Fruit fly (Drosophila melanogaster) whole organism, prepupa: ENCODE measurements around the gene plh.

ENCODE experiments used
- Blimp-1 ChIP-seq: fragments of 200-800 bp; sonication (Bioruptor generic); optimal IDR thresholded peaks from 3 replicates; lab custom pipeline; 2017; ENCODE audit warnings: missing biosample characterization, missing genetic modification characterization, mild to moderate bottlenecking, moderate library complexity, missing genetic modification reagents
- CG10669 ChIP-seq: fragments of 200-800 bp; sonication (Bioruptor generic); optimal IDR thresholded peaks from 3 replicates; lab custom pipeline; 2018; ENCODE audit warnings: missing biosample characterization, mild to moderate bottlenecking, missing genetic modification characterization, moderate library complexity
- CG11762 ChIP-seq: fragments of 200-800 bp; sonication (Bioruptor generic); optimal IDR thresholded peaks from 3 replicates; lab custom pipeline; 2016; ENCODE audit warnings: missing biosample characterization, missing genetic modification characterization; ENCODE audit not compliant: insufficient read depth
- CG11902 ChIP-seq: fragments of 200-800 bp; sonication (Bioruptor generic); optimal IDR thresholded peaks from 3 replicates; lab custom pipeline; 2016; ENCODE audit warnings: missing biosample characterization, missing genetic modification characterization
- CG1621 ChIP-seq: fragments of 200-800 bp; sonication (Bioruptor generic); optimal IDR thresholded peaks from 3 replicates; lab custom pipeline; 2018; ENCODE audit warnings: missing biosample characterization, mild to moderate bottlenecking, missing genetic modification characterization
- CG3032 ChIP-seq: fragments of 200-800 bp; optimal IDR thresholded peaks from 2 replicates; lab custom pipeline; 2019; ENCODE audit warnings: missing biosample characterization, mild to moderate bottlenecking, missing genetic modification characterization, moderate library complexity
- CG31627 ChIP-seq: fragments of 200-800 bp; sonication (Bioruptor generic); optimal IDR thresholded peaks from 3 replicates; lab custom pipeline; 2016; ENCODE audit warnings: missing biosample characterization, missing genetic modification characterization
- CG32006 ChIP-seq: fragments of 200-800 bp; sonication (Bioruptor generic); optimal IDR thresholded peaks from 3 replicates; lab custom pipeline; 2017; ENCODE audit warnings: missing biosample characterization, mild to moderate bottlenecking, missing genetic modification characterization
- CG3919 ChIP-seq: fragments of 200-800 bp; sonication (Bioruptor generic); optimal IDR thresholded peaks from 3 replicates; lab custom pipeline; 2016; ENCODE audit warnings: missing biosample characterization, missing genetic modification characterization
- CG4318 ChIP-seq: fragments of 200-800 bp; sonication (Bioruptor generic); optimal IDR thresholded peaks from 3 replicates; lab custom pipeline; 2017; ENCODE audit warnings: missing biosample characterization, mild to moderate bottlenecking, missing genetic modification characterization
- CG6163 ChIP-seq: fragments of 200-800 bp; sonication (Bioruptor generic); IDR thresholded peaks from 3 replicates; pipeline ENCODE4 v1.3.6; 2022; ENCODE audit warnings: missing biosample characterization, missing genetic modification characterization
- CG6808 ChIP-seq: fragments of 200-800 bp; sonication (Bioruptor generic); optimal IDR thresholded peaks from 3 replicates; lab custom pipeline; 2017; ENCODE audit warnings: missing biosample characterization, missing genetic modification characterization, mild to moderate bottlenecking, moderate library complexity, missing genetic modification reagents
- CG6854 ChIP-seq: fragments of 200-800 bp; sonication (Bioruptor generic); optimal IDR thresholded peaks from 2 replicates; lab custom pipeline; 2017; ENCODE audit warnings: missing biosample characterization, mild to moderate bottlenecking, missing genetic modification characterization
- CG7368 ChIP-seq: fragments of 200-800 bp; sonication (Bioruptor generic); optimal IDR thresholded peaks from 3 replicates; lab custom pipeline; 2016; ENCODE audit warnings: missing biosample characterization, missing genetic modification characterization
- CG8119 ChIP-seq: fragments of 200-800 bp; sonication (Bioruptor generic); IDR thresholded peaks from 3 replicates; pipeline ENCODE4 v1.3.6; 2022; ENCODE audit warnings: missing biosample characterization, missing genetic modification characterization
- CG8632 ChIP-seq: fragments of 200-800 bp; sonication (Bioruptor generic); optimal IDR thresholded peaks from 3 replicates; lab custom pipeline; 2016; ENCODE audit warnings: missing biosample characterization, missing genetic modification characterization
- CG9139 ChIP-seq: fragments of 200-800 bp; sonication (Bioruptor generic); optimal IDR thresholded peaks from 3 replicates; lab custom pipeline; 2017; ENCODE audit warnings: missing biosample characterization, mild to moderate bottlenecking, missing genetic modification characterization
- Eip78C ChIP-seq: fragments of 200-800 bp; sonication (Bioruptor generic); peaks from one replicate; lab custom pipeline; 2016; ENCODE audit warnings: missing biosample characterization, missing genetic modification characterization
- Ets21C ChIP-seq: fragments of 200-800 bp; sonication (Bioruptor generic); optimal IDR thresholded peaks from 3 replicates; lab custom pipeline; 2016; ENCODE audit warnings: missing biosample characterization, missing genetic modification characterization
- Ets96B ChIP-seq: fragments of 200-800 bp; optimal IDR thresholded peaks from 2 replicates; lab custom pipeline; 2019; ENCODE audit warnings: missing biosample characterization, mild to moderate bottlenecking, missing genetic modification characterization, moderate library complexity
- Hr38 ChIP-seq: sonication (Bioruptor generic); optimal IDR thresholded peaks from 2 replicates; lab custom pipeline; 2016; ENCODE audit warnings: missing biosample characterization, missing genetic modification characterization
- Hr39 ChIP-seq: fragments of 200-800 bp; sonication (Bioruptor generic); optimal IDR thresholded peaks from 2 replicates; lab custom pipeline; 2016; ENCODE audit warnings: missing biosample characterization, missing genetic modification characterization
- Hr4 ChIP-seq: fragments of 200-800 bp; sonication (Bioruptor generic); optimal IDR thresholded peaks from 3 replicates; lab custom pipeline; 2016; ENCODE audit warnings: missing biosample characterization, missing genetic modification characterization
- Lpt ChIP-seq: fragments of 200-800 bp; sonication (Bioruptor generic); optimal IDR thresholded peaks from 3 replicates; lab custom pipeline; 2016; ENCODE audit warnings: missing biosample characterization, missing genetic modification characterization
- Met ChIP-seq: fragments of 200-800 bp; sonication (Bioruptor generic); optimal IDR thresholded peaks from 3 replicates; lab custom pipeline; 2016; ENCODE audit warnings: missing biosample characterization, missing genetic modification characterization
- OdsH ChIP-seq: fragments of 200-800 bp; sonication (Bioruptor generic); optimal IDR thresholded peaks from 3 replicates; lab custom pipeline; 2016; ENCODE audit warnings: missing biosample characterization, missing genetic modification characterization
- Smox ChIP-seq: fragments of 200-800 bp; sonication (Bioruptor generic); optimal IDR thresholded peaks from 3 replicates; lab custom pipeline; 2016; ENCODE audit warnings: missing biosample characterization, missing genetic modification characterization
- Sox102F ChIP-seq: fragments of 200-800 bp; sonication (Bioruptor generic); optimal IDR thresholded peaks from 2 replicates; lab custom pipeline; 2016; ENCODE audit warnings: missing biosample characterization, mild to moderate bottlenecking, missing genetic modification characterization
- Sox14 ChIP-seq: fragments of 200-800 bp; sonication (Bioruptor generic); optimal IDR thresholded peaks from 3 replicates; lab custom pipeline; 2016; ENCODE audit warnings: missing biosample characterization, missing genetic modification characterization
- acj6 ChIP-seq: fragments of 200-800 bp; sonication (Bioruptor generic); optimal IDR thresholded peaks from 3 replicates; lab custom pipeline; 2016; ENCODE audit warnings: missing biosample characterization, missing genetic modification characterization
- cyc ChIP-seq: fragments of 200-800 bp; sonication (Bioruptor generic); optimal IDR thresholded peaks from 3 replicates; lab custom pipeline; 2016; ENCODE audit warnings: missing biosample characterization, missing genetic modification characterization
- dsx ChIP-seq: fragments of 200-800 bp; optimal IDR thresholded peaks from 3 replicates; lab custom pipeline; 2019; ENCODE audit warnings: missing biosample characterization, mild to moderate bottlenecking, missing genetic modification characterization, moderate library complexity; ENCODE audit not compliant: poor library complexity, severe bottlenecking
- eg ChIP-seq: fragments of 200-800 bp; sonication (Bioruptor generic); IDR thresholded peaks from 3 replicates; pipeline ENCODE4 v1.3.6; 2022; ENCODE audit warnings: missing biosample characterization, missing genetic modification characterization
- esn ChIP-seq: fragments of 200-800 bp; sonication (Bioruptor generic); optimal IDR thresholded peaks from 2 replicates; lab custom pipeline; 2016; ENCODE audit warnings: missing biosample characterization, mild to moderate bottlenecking, missing genetic modification characterization, moderate library complexity
- fd59A ChIP-seq: fragments of 200-800 bp; sonication (Bioruptor generic); optimal IDR thresholded peaks from 2 replicates; lab custom pipeline; 2017; ENCODE audit warnings: missing biosample characterization, mild to moderate bottlenecking, missing genetic modification characterization, missing genetic modification reagents
- lz ChIP-seq: fragments of 200-800 bp; sonication (Bioruptor generic); optimal IDR thresholded peaks from 3 replicates; lab custom pipeline; 2016; ENCODE audit warnings: missing biosample characterization, missing genetic modification characterization
- net ChIP-seq: fragments of 200-800 bp; sonication (Bioruptor generic); optimal IDR thresholded peaks from 3 replicates; lab custom pipeline; 2016; ENCODE audit warnings: missing biosample characterization, missing genetic modification characterization
- salr ChIP-seq, 2 experiments: fragments of 200-800 bp; sonication (Bioruptor generic); optimal IDR thresholded peaks; 3 replicates each; lab custom pipeline; 2016 to 2018; ENCODE audit warnings: missing biosample characterization in 2 of 2, missing genetic modification characterization in 2 of 2, mild to moderate bottlenecking in 1 of 2
- spab ChIP-seq: fragments of 200-800 bp; sonication (Bioruptor generic); optimal IDR thresholded peaks from 2 replicates; lab custom pipeline; 2017; ENCODE audit warnings: missing biosample characterization, mild to moderate bottlenecking, missing genetic modification characterization, missing genetic modification reagents
- topi ChIP-seq: fragments of 200-800 bp; sonication (Bioruptor generic); optimal IDR thresholded peaks from 3 replicates; lab custom pipeline; 2016; ENCODE audit warnings: missing biosample characterization, missing genetic modification characterization
- vri ChIP-seq: fragments of 200-800 bp; sonication (Bioruptor generic); optimal IDR thresholded peaks from 3 replicates; lab custom pipeline; 2016; ENCODE audit warnings: missing biosample characterization, mild to moderate bottlenecking, missing genetic modification characterization

Gene plh

dm6 chr3R:4962689-4963088, 48.1 kb downstream of the plh start:
- TF ChIP-seq acj6 (GFP tag; lab: Kevin White, UChicago): no peak
- no peak for TF ChIP-seq salr (GFP tag; optimal IDR thresholded peaks at IDR 0.05; lab: Kevin White, UChicago)
- no peak for TF ChIP-seq CG6163
- no peak for TF ChIP-seq CG4318 (GFP tag; lab: Kevin White, UChicago)
- no peak for TF ChIP-seq CG7368 (GFP tag; lab: Kevin White, UChicago)
- peak; percentile 50 for TF ChIP-seq Hr39 (GFP tag; lab: Kevin White, UChicago)
- no peak for TF ChIP-seq Met (GFP tag; lab: Kevin White, UChicago)
- TF ChIP-seq CG31627 (GFP tag; lab: Kevin White, UChicago): peak; percentile 23
- TF ChIP-seq CG11902 (GFP tag; lab: Kevin White, UChicago): peak; percentile 6
- no peak for TF ChIP-seq CG1621 (tag; lab: Kevin White, UChicago)
- no peak for TF ChIP-seq Eip78C (GFP tag; lab: Kevin White, UChicago)
- TF ChIP-seq Lpt (GFP tag; lab: Kevin White, UChicago): no peak
- TF ChIP-seq CG8632 (GFP tag; lab: Kevin White, UChicago): no peak
- no peak for TF ChIP-seq net (GFP tag; lab: Kevin White, UChicago)
- TF ChIP-seq OdsH (GFP tag; lab: Kevin White, UChicago): peak; percentile 10
- no peak for TF ChIP-seq CG10669 (GFP tag; lab: Kevin White, UChicago)
- no peak for TF ChIP-seq Hr4
- TF ChIP-seq Sox102F (GFP tag; lab: Kevin White, UChicago): no peak
- no peak for TF ChIP-seq CG11762 (GFP tag; lab: Kevin White, UChicago)
- TF ChIP-seq fd59A (GFP tag; lab: Kevin White, UChicago): no peak
- TF ChIP-seq CG3032: no peak
- TF ChIP-seq spab (GFP tag; lab: Kevin White, UChicago): no peak
- TF ChIP-seq Ets21C: no peak
- TF ChIP-seq Hr38: no peak
- no peak for TF ChIP-seq esn (GFP tag; lab: Kevin White, UChicago)
- no peak for TF ChIP-seq vri (GFP tag; lab: Kevin White, UChicago)
- no peak for TF ChIP-seq Ets96B (tag; lab: Kevin White, UChicago)
- no peak for TF ChIP-seq CG9139 (GFP tag; lab: Kevin White, UChicago)
- TF ChIP-seq CG6854: no peak
- TF ChIP-seq CG3919: peak; percentile 1
- TF ChIP-seq CG32006 (GFP tag; lab: Kevin White, UChicago): no peak
- no peak for TF ChIP-seq topi
- TF ChIP-seq lz (GFP tag; lab: Kevin White, UChicago): no peak
- no peak for TF ChIP-seq Blimp-1 (GFP tag; lab: Kevin White, UChicago)
- no peak for TF ChIP-seq CG8119 (GFP tag; lab: Robert Waterston, UW)
- TF ChIP-seq cyc: peak; percentile 39
- peak; percentile 37 for TF ChIP-seq dsx
- TF ChIP-seq CG6808: no peak
- TF ChIP-seq Sox14 (GFP tag; lab: Kevin White, UChicago): peak; percentile 4

dm6 chr3R:4961946-4962345, 48.9 kb downstream of the plh start:
- no peak for TF ChIP-seq Smox (GFP tag; lab: Kevin White, UChicago)
- peak; percentile 21 for TF ChIP-seq Eip78C (GFP tag; lab: Kevin White, UChicago)
- no peak for TF ChIP-seq cyc
- TF ChIP-seq CG31627 (GFP tag; lab: Kevin White, UChicago): no peak
- no peak for TF ChIP-seq net (GFP tag; lab: Kevin White, UChicago)
- no peak for TF ChIP-seq eg
